Worm (Caenorhabditis elegans) whole organism, L4/young adult: Measurements from ENCODE around the gene Y69E1A.8.
"Not testable (repeated sequence)": the region's sequence is repeated elsewhere in the genome, so short reads cannot be mapped to it uniquely, and the experiment has no call there.

Source experiments
- W03F9.2 ChIP-seq: fragments of 150-350 bp; optimal IDR thresholded peaks from 2 replicates; lab custom pipeline; 2014; ENCODE audit warnings: missing biosample characterization, missing genetic modification characterization
- dao-5 ChIP-seq: sonication (generic microtip); optimal IDR thresholded peaks from 2 replicates; lab custom pipeline; 2016; ENCODE audit warnings: missing genotype, missing genetic modification characterization, moderate library complexity, missing compliant biosample characterization
- him-1 ChIP-seq: sonication (generic microtip); optimal IDR thresholded peaks from 2 replicates; lab custom pipeline; 2016; ENCODE audit warnings: missing genotype, missing genetic modification reagents, missing genetic modification characterization, missing compliant biosample characterization

Y69E1A.8 gene

ce11 chrIV:10951997-10952396, 14.4 kb upstream of the Y69E1A.8 start, which contains the start of gene Y69E1A.3:
TSS of gene Y69E1A.3 (plus strand) at chrIV:10952297.
- no peak for TF ChIP-seq W03F9.2 (tag; lab: Kevin White, UChicago)
- no peak for TF ChIP-seq him-1
- no peak for TF ChIP-seq dao-5 (tag; lab: Kevin White, UChicago)

ce11 chrIV:10954955-10955354, 11.4 kb upstream of the Y69E1A.8 start, which contains the start of gene Y69E1A.4:
TSS of gene Y69E1A.4 (plus strand) at chrIV:10955255.
- TF ChIP-seq him-1; W03F9.2 (tag; lab: Kevin White, UChicago); dao-5 (tag; lab: Kevin White, UChicago): not testable (repeated sequence)

ce11 chrIV:10957583-10958229, 8.7 kb upstream of the Y69E1A.8 start, which contains the start of gene Y69E1A.5:
TSS of gene Y69E1A.5 (minus strand) at chrIV:10957655.
- no peak for TF ChIP-seq W03F9.2 (tag; lab: Kevin White, UChicago)

- TF ChIP-seq W03F9.2 (tag; lab: Kevin White, UChicago) (no peak), dao-5 (tag; lab: Kevin White, UChicago) (no peak), him-1 (no peak)
Observed at ce11 chrIV:10958230-10958588, 8.2 kb upstream of the Y69E1A.8 start, which contains the start of gene sri-19. TSS of gene sri-19 (plus strand) at chrIV:10958372.

ce11 chrIV:10964688-10965087, 1.7 kb upstream of the Y69E1A.8 start:
- TF ChIP-seq dao-5 (tag; lab: Kevin White, UChicago) = no peak
- TF ChIP-seq W03F9.2 (tag; lab: Kevin White, UChicago) = no peak
- no peak for TF ChIP-seq him-1

ce11 chrIV:10970333-10970732, 3.9 kb downstream of the Y69E1A.8 start:
- TF ChIP-seq W03F9.2 (tag; lab: Kevin White, UChicago) = no peak

- no peak for TF ChIP-seq dao-5 (tag; lab: Kevin White, UChicago)
- TF ChIP-seq him-1 = no peak
- TF ChIP-seq W03F9.2 (tag; lab: Kevin White, UChicago) = no peak
Observed at ce11 chrIV:10970767-10971166, 4.4 kb downstream of the Y69E1A.8 start.

ce11 chrIV:10971636-10972199, 5.3 kb downstream of the Y69E1A.8 start:
- TF ChIP-seq dao-5 (tag; lab: Kevin White, UChicago) (no peak), him-1 (no peak), W03F9.2 (tag; lab: Kevin White, UChicago) (no peak)

ce11 chrIV:10975968-10976367, 9.6 kb downstream of the Y69E1A.8 start:
- TF ChIP-seq him-1 (no peak), W03F9.2 (tag; lab: Kevin White, UChicago) (no peak), dao-5 (tag; lab: Kevin White, UChicago) (no peak)

- TF ChIP-seq dao-5 (tag; lab: Kevin White, UChicago) (no peak), him-1 (no peak), W03F9.2 (tag; lab: Kevin White, UChicago) (no peak)
Observed at ce11 chrIV:10978641-10979040, 12.2 kb downstream of the Y69E1A.8 start.

- no peak for TF ChIP-seq him-1
- TF ChIP-seq dao-5 (tag; lab: Kevin White, UChicago) = no peak
- TF ChIP-seq W03F9.2 (tag; lab: Kevin White, UChicago) = no peak
Observed at ce11 chrIV:10979689-10980088, 13.3 kb downstream of the Y69E1A.8 start.

- TF ChIP-seq dao-5 (tag; lab: Kevin White, UChicago) = no peak
- TF ChIP-seq W03F9.2 (tag; lab: Kevin White, UChicago) = no peak
- no peak for TF ChIP-seq him-1
Observed at ce11 chrIV:10980628-10981027, 14.2 kb downstream of the Y69E1A.8 start.

- TF ChIP-seq dao-5 (tag; lab: Kevin White, UChicago) = no peak
- TF ChIP-seq W03F9.2 (tag; lab: Kevin White, UChicago) = no peak
- TF ChIP-seq him-1 = no peak
Observed at ce11 chrIV:10981761-10982160, 15.4 kb downstream of the Y69E1A.8 start, which contains the start of gene Y43E12A.2. TSS of gene Y43E12A.2 (plus strand) at chrIV:10982061.

ce11 chrIV:10985568-10986035, 19.2 kb downstream of the Y69E1A.8 start, which contains the start of gene cyb-2.1:
TSS of gene cyb-2.1 (plus strand) at chrIV:10985985.
- no peak for TF ChIP-seq dao-5 (tag; lab: Kevin White, UChicago)
- no peak for TF ChIP-seq W03F9.2 (tag; lab: Kevin White, UChicago)
- no peak for TF ChIP-seq him-1
